Fruit fly (Drosophila melanogaster): ENCODE measurements around the gene CG31337.
A peak's percentile ranks its signal among the peaks of the same experiment; 100 is the strongest.

Gene CG31337

dm6 chr3R:13549515-13549914 lies 4.3 kb upstream of the CG31337 start (continued):
- TF ChIP-seq sr (GFP tag; IDR thresholded peaks at IDR 0.05): no peak
- no peak for TF ChIP-seq Ravus (GFP tag; IDR thresholded peaks at IDR 0.05)
- TF ChIP-seq Ssrp (tag; optimal IDR thresholded peaks at IDR 0.05): peak; percentile 51
- TF ChIP-seq ato (GFP tag; IDR thresholded peaks at IDR 0.05; ENCODE audit: partially characterized antibody): no peak
- TF ChIP-seq CG4424 (GFP tag; optimal IDR thresholded peaks at IDR 0.05): no peak
- TF ChIP-seq toy (GFP tag; IDR thresholded peaks at IDR 0.05): no peak
- TF ChIP-seq CG2678 (tag; optimal IDR thresholded peaks at IDR 0.05): peak; percentile 63
- TF ChIP-seq CG31441 (GFP tag; IDR thresholded peaks at IDR 0.05): peak; percentile 53; the same call in 1 of the 2 replicates
- TF ChIP-seq kni (GFP tag; optimal IDR thresholded peaks at IDR 0.05): no peak
- TF ChIP-seq Rfx (GFP tag; IDR thresholded peaks at IDR 0.05): no peak
- TF ChIP-seq sug (tag; optimal IDR thresholded peaks at IDR 0.05): no peak
- TF ChIP-seq CG4854 (GFP tag; optimal IDR thresholded peaks at IDR 0.05): no peak
- no peak for TF ChIP-seq CG14965 (GFP tag; optimal IDR thresholded peaks at IDR 0.05; ENCODE audit: borderline replicate concordance)
- TF ChIP-seq Aef1 (GFP tag; IDR thresholded peaks at IDR 0.05): no peak
- peak; percentile 23 for TF ChIP-seq org-1 (GFP tag; optimal IDR thresholded peaks at IDR 0.05)
- peak; percentile 32 for TF ChIP-seq Camta (GFP tag; optimal IDR thresholded peaks at IDR 0.05)
- peak; percentile 11 for TF ChIP-seq CG6254 (GFP tag; optimal IDR thresholded peaks at IDR 0.05)
- TF ChIP-seq CG3407 (GFP tag; optimal IDR thresholded peaks at IDR 0.05): no peak
- TF ChIP-seq tin (GFP tag; optimal IDR thresholded peaks at IDR 0.05): peak; percentile 4
- TF ChIP-seq Fer3 (tag; optimal IDR thresholded peaks at IDR 0.05): no peak
- no peak for TF ChIP-seq CG10431 (GFP tag; optimal IDR thresholded peaks at IDR 0.05)
- TF ChIP-seq dysf (GFP tag; IDR thresholded peaks at IDR 0.05): 0 out of 3 replicates have a peak, but pooled peaks have one; percentile 17
- TF ChIP-seq CG9437 (GFP tag; optimal IDR thresholded peaks at IDR 0.05): peak; percentile 38
- TF ChIP-seq Doc3 (GFP tag; IDR thresholded peaks at IDR 0.05; ENCODE audit: partially characterized antibody): no peak
- TF ChIP-seq dmrt11E (tag; optimal IDR thresholded peaks at IDR 0.05): peak; percentile 19
- no peak for TF ChIP-seq CG3726 (GFP tag; IDR thresholded peaks at IDR 0.05)
- peak; percentile 55 for TF ChIP-seq az2 (GFP tag; optimal IDR thresholded peaks at IDR 0.05)
- no peak for TF ChIP-seq CG14050 (GFP tag; IDR thresholded peaks at IDR 0.05)
- peak; percentile 19 for TF ChIP-seq Six4 (GFP tag; optimal IDR thresholded peaks at IDR 0.05)
- TF ChIP-seq Atf3 (GFP tag; optimal IDR thresholded peaks at IDR 0.05): no peak
- TF ChIP-seq Optix (GFP tag; IDR thresholded peaks at IDR 0.05): no peak
- TF ChIP-seq esg (GFP tag; conservative IDR thresholded peaks at IDR 0.05): no peak
- no peak for TF ChIP-seq Sin3A (optimal IDR thresholded peaks at IDR 0.05)
- no peak for TF ChIP-seq CG18619 (GFP tag; optimal IDR thresholded peaks at IDR 0.05)
- TF ChIP-seq CG17359 (tag; optimal IDR thresholded peaks at IDR 0.05): peak; percentile 65
- TF ChIP-seq CG13424 (tag; optimal IDR thresholded peaks at IDR 0.05): peak; percentile 65
- TF ChIP-seq CG13624 (GFP tag; optimal IDR thresholded peaks at IDR 0.05): no peak
- TF ChIP-seq sna (GFP tag; IDR thresholded peaks at IDR 0.05; ENCODE audit: partially characterized antibody): no peak
- TF ChIP-seq CG17912 (GFP tag; optimal IDR thresholded peaks at IDR 0.05): no peak
- no peak for TF ChIP-seq cato (GFP tag; optimal IDR thresholded peaks at IDR 0.05; ENCODE audit: borderline replicate concordance)
- TF ChIP-seq Abd-B (GFP tag; optimal IDR thresholded peaks at IDR 0.05): peak; percentile 32
- peak; percentile 38 for TF ChIP-seq Hsf (GFP tag; optimal IDR thresholded peaks at IDR 0.05)
- TF ChIP-seq mam (GFP tag; optimal IDR thresholded peaks at IDR 0.05): no peak
- TF ChIP-seq CG15514 (GFP tag; optimal IDR thresholded peaks at IDR 0.05): no peak
- peak; percentile 29 for TF ChIP-seq nerfin-1 (tag; optimal IDR thresholded peaks at IDR 0.05)
- peak in 1 of 2 experiments; percentile 72 for TF ChIP-seq eve (GFP tag; optimal IDR thresholded peaks at IDR 0.05)
- TF ChIP-seq slou (GFP tag; optimal IDR thresholded peaks at IDR 0.05): no peak
- TF ChIP-seq pho (GFP tag; optimal IDR thresholded peaks at IDR 0.05): no peak
- peak; percentile 41 for TF ChIP-seq CG14710 (tag; optimal IDR thresholded peaks at IDR 0.05)
- peak; percentile 63; the same call in 2 of the 3 replicates for TF ChIP-seq CG17361 (GFP tag; IDR thresholded peaks at IDR 0.05)
- no peak for TF ChIP-seq NK7.1 (GFP tag; optimal IDR thresholded peaks at IDR 0.05)
- no peak for TF ChIP-seq CG43689 (GFP tag; IDR thresholded peaks at IDR 0.05)
